Fruit fly (Drosophila melanogaster): ENCODE results near the gene CG31704.

dm6 chr2L:11807697-11808226 is 32.7 kb upstream of the CG31704 start:
- peak; percentile 41 for TF ChIP-seq sage (GFP tag; optimal IDR thresholded peaks at IDR 0.05)
- TF ChIP-seq Sp1 (GFP tag; optimal IDR thresholded peaks at IDR 0.05) = peak; percentile 62
- no peak for TF ChIP-seq pan (optimal IDR thresholded peaks at IDR 0.05)
- TF ChIP-seq usp (GFP tag; optimal IDR thresholded peaks at IDR 0.05) = no peak
- peak; percentile 19 for TF ChIP-seq rgr (GFP tag; optimal IDR thresholded peaks at IDR 0.05)
- TF ChIP-seq Myc (optimal IDR thresholded peaks at IDR 0.05) = no peak
- peak; percentile 6 for TF ChIP-seq ey (GFP tag; optimal IDR thresholded peaks at IDR 0.05)
- peak; percentile 63 for TF ChIP-seq br (GFP tag; optimal IDR thresholded peaks at IDR 0.05)
- TF ChIP-seq h (GFP tag; optimal IDR thresholded peaks at IDR 0.05) = peak; percentile 71
- TF ChIP-seq Abd-B (GFP tag; optimal IDR thresholded peaks at IDR 0.05) = no peak
- peak; percentile 61 for TF ChIP-seq CrebA (GFP tag; optimal IDR thresholded peaks at IDR 0.05; ENCODE audit: borderline replicate concordance)
- TF ChIP-seq jim (GFP tag; optimal IDR thresholded peaks at IDR 0.05) = peak; percentile 58
- TF ChIP-seq fru (GFP tag; optimal IDR thresholded peaks at IDR 0.05) = peak; percentile 62
